Worm (Caenorhabditis elegans): ENCODE measurements around the gene Y67D8B.2.

DNA sequence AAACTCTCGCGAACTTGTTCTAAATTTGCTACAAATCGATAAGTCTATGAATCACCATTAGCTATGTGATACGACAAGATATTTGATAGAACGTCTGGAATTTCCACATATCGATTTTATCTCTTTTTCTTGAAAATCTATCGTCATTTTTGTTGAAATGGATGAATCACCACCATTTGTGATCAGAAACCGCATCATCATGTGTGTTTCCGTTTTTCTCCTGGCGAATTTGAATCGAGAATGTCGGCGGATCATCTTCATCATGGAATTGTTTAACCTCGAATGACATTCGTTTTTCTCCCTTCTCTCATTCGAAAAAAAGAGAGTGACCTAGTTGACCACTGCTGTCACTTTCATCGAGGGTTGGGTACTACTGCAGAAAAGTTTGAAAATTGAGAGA lies 42.9 kb upstream of the Y67D8B.2 start:
- TF ChIP-seq pag-3 (tag; optimal IDR thresholded peaks at IDR 0.05; ENCODE audit: borderline replicate concordance) (no peak), syd-9 (tag; optimal IDR thresholded peaks at IDR 0.05) (no peak), fkh-10 (GFP tag; optimal IDR thresholded peaks at IDR 0.05) (no peak), dve-1 (tag; optimal IDR thresholded peaks at IDR 0.05) (no peak), ref-2 (tag; optimal IDR thresholded peaks at IDR 0.05) (no peak), dmd-4 (tag; optimal IDR thresholded peaks at IDR 0.05; ENCODE audit: borderline replicate concordance) (no peak), pqm-1 (tag; optimal IDR thresholded peaks at IDR 0.05) (no peak), K09A11.1 (tag; optimal IDR thresholded peaks at IDR 0.05; ENCODE audit: insufficient read depth) (no peak), zip-5 (tag; optimal IDR thresholded peaks at IDR 0.05) (no peak), ahr-1 (tag; optimal IDR thresholded peaks at IDR 0.05) (no peak)
